Worm (Caenorhabditis elegans): ENCODE measurements around the gene F38B7.3.

The F38B7.3 gene

ce11 chrV:11531831-11532534 is 16.9 kb upstream of the F38B7.3 start (continued):
- peak; percentile 19 to 55 (median 25) for TF ChIP-seq dpl-1 (GFP tag; optimal IDR thresholded peaks at IDR 0.05)

ce11 chrV:11532535-11532853 is 16.4 kb upstream of the F38B7.3 start:
- TF ChIP-seq ztf-4 (tag; optimal IDR thresholded peaks at IDR 0.05) (no peak), sup-37 (GFP tag; optimal IDR thresholded peaks at IDR 0.05) (no peak)

ce11 chrV:11532964-11533363 is 15.9 kb upstream of the F38B7.3 start:
- TF ChIP-seq pag-3 (tag; optimal IDR thresholded peaks at IDR 0.05; ENCODE audit: borderline replicate concordance, insufficient read depth) (peak; percentile 59), ama-1 (optimal IDR thresholded peaks at IDR 0.05) (no peak), swsn-7 (tag; optimal IDR thresholded peaks at IDR 0.05) (peak; percentile 9), aly-2 (tag; optimal IDR thresholded peaks at IDR 0.05) (no peak), fkh-10 (GFP tag; optimal IDR thresholded peaks at IDR 0.05) (no peak), lin-14 (GFP tag; optimal IDR thresholded peaks at IDR 0.05) (peak; percentile 88), lsy-2 (tag; optimal IDR thresholded peaks at IDR 0.05) (peak in 1 of 2 experiments; percentile 50), mdl-1 (tag; optimal IDR thresholded peaks at IDR 0.05) (peak in 1 of 2 experiments; percentile 57), skn-1 (tag; optimal IDR thresholded peaks at IDR 0.05) (peak; percentile 27), jun-1 (tag; optimal IDR thresholded peaks at IDR 0.05) (peak; percentile 14), hlh-17 (GFP tag; optimal IDR thresholded peaks at IDR 0.05; ENCODE audit: borderline replicate concordance) (no peak), fos-1 (tag; optimal IDR thresholded peaks at IDR 0.05) (no peak), snu-23 (GFP tag; optimal IDR thresholded peaks at IDR 0.05) (peak; percentile 51), grh-1 (GFP tag; IDR thresholded peaks at IDR 0.05) (peak; percentile 96), fkh-8 (tag; optimal IDR thresholded peaks at IDR 0.05) (no peak), unc-98 (GFP tag; IDR thresholded peaks at IDR 0.05) (no peak), egl-27 (tag; optimal IDR thresholded peaks at IDR 0.05) (peak in 1 of 2 experiments; percentile 58), blmp-1 (tag; optimal IDR thresholded peaks at IDR 0.05) (peak; percentile 100), lin-39 (tag; optimal IDR thresholded peaks at IDR 0.05) (no peak), nhr-85 (tag) (peak; percentile 99), nhr-71 (tag; optimal IDR thresholded peaks at IDR 0.05) (peak; percentile 66), elt-3 (tag; optimal IDR thresholded peaks at IDR 0.05) (peak in 4 of 6 experiments; percentile 20 to 71 (median 39)), lin-35 (GFP tag; optimal IDR thresholded peaks at IDR 0.05) (peak in 1 of 2 experiments; percentile 31), efl-3 (GFP tag; optimal IDR thresholded peaks at IDR 0.05) (peak; percentile 13), mab-9 (GFP tag; IDR thresholded peaks at IDR 0.05) (0 out of 2 replicates have a peak, but pooled peaks have one; percentile 38), sptf-1 (tag; optimal IDR thresholded peaks at IDR 0.05) (no peak), nhr-20 (tag; optimal IDR thresholded peaks at IDR 0.05) (peak; percentile 63), ceh-88 (GFP tag; IDR thresholded peaks at IDR 0.05) (no peak), unc-130 (tag; optimal IDR thresholded peaks at IDR 0.05) (no peak), pax-3 (tag; optimal IDR thresholded peaks at IDR 0.05) (peak; percentile 27), C16A3.4 (tag; optimal IDR thresholded peaks at IDR 0.05) (no peak), ztf-11 (tag; optimal IDR thresholded peaks at IDR 0.05) (no peak), zag-1 (tag; optimal IDR thresholded peaks at IDR 0.05) (no peak), mep-1 (tag; optimal IDR thresholded peaks at IDR 0.05) (peak; percentile 1), rnt-1 (tag; optimal IDR thresholded peaks at IDR 0.05) (peak; percentile 41), efl-1 (optimal IDR thresholded peaks at IDR 0.05) (peak; percentile 1 to 14), efl-1 (GFP tag; optimal IDR thresholded peaks at IDR 0.05 in 1 of 2) (peak in 1 of 2 experiments; percentile 90), dpl-1 (GFP tag; optimal IDR thresholded peaks at IDR 0.05) (peak in 1 of 3 experiments; percentile 8), lin-13 (GFP tag; optimal IDR thresholded peaks at IDR 0.05) (peak; percentile 13), nhr-90 (tag; optimal IDR thresholded peaks at IDR 0.05; ENCODE audit: poor library complexity) (peak; percentile 60)
